Fruit fly (Drosophila melanogaster) whole organism, prepupa: ENCODE results near the gene Vav.
A peak's percentile ranks its signal among the peaks of the same experiment; 100 is the strongest.

Source experiments
- CG11294 ChIP-seq: fragments of 200-800 bp; sonication (Bioruptor generic); IDR thresholded peaks from 2 replicates; pipeline ENCODE4 v1.3.6; 2022; ENCODE audit warnings: missing biosample characterization, missing genetic modification characterization
- CG1621 ChIP-seq: fragments of 200-800 bp; sonication (Bioruptor generic); optimal IDR thresholded peaks from 3 replicates; lab custom pipeline; 2018; ENCODE audit warnings: missing biosample characterization, mild to moderate bottlenecking, missing genetic modification characterization
- CG31627 ChIP-seq: fragments of 200-800 bp; sonication (Bioruptor generic); optimal IDR thresholded peaks from 3 replicates; lab custom pipeline; 2016; ENCODE audit warnings: missing biosample characterization, missing genetic modification characterization
- CG6163 ChIP-seq: fragments of 200-800 bp; sonication (Bioruptor generic); IDR thresholded peaks from 3 replicates; pipeline ENCODE4 v1.3.6; 2022; ENCODE audit warnings: missing biosample characterization, missing genetic modification characterization
- acj6 ChIP-seq: fragments of 200-800 bp; sonication (Bioruptor generic); optimal IDR thresholded peaks from 3 replicates; lab custom pipeline; 2016; ENCODE audit warnings: missing biosample characterization, missing genetic modification characterization

- TF ChIP-seq acj6 (no peak), CG31627 (no peak), CG1621 (tag; lab: Kevin White, UChicago) (peak; percentile 63), CG6163 (GFP tag; lab: Robert Waterston, UW) (0 out of 3 replicates have a peak, but pooled peaks have one; percentile 36), CG11294 (no peak)
Observed at dm6 chrX:19225304-19225640, 36.3 kb upstream of the Vav start.
